Worm (Caenorhabditis elegans): ENCODE data around the gene C29E4.14.
A peak's percentile ranks its signal among the peaks of the same experiment; 100 is the strongest.

C29E4.14 gene

ce11 chrIII:7941417-7941816, 21.5 kb downstream of the C29E4.14 start, which contains the start of gene kle-2:
kle-2 (plus strand) TSS chrIII:7941717.
- TF ChIP-seq nhr-11 (tag; optimal IDR thresholded peaks at IDR 0.05) (no peak), unc-62 (GFP tag; optimal IDR thresholded peaks at IDR 0.05) (no peak), aha-1 (tag; optimal IDR thresholded peaks at IDR 0.05) (no peak), nhr-71 (tag; optimal IDR thresholded peaks at IDR 0.05) (no peak), irx-1 (tag; optimal IDR thresholded peaks at IDR 0.05) (no peak), zip-4 (GFP tag; optimal IDR thresholded peaks at IDR 0.05) (no peak), unc-30 (tag; optimal IDR thresholded peaks at IDR 0.05) (no peak), blmp-1 (tag; optimal IDR thresholded peaks at IDR 0.05) (no peak), skn-1 (tag; optimal IDR thresholded peaks at IDR 0.05) (no peak), hpl-2 (GFP tag; optimal IDR thresholded peaks at IDR 0.05) (no peak), nhr-84 (tag; optimal IDR thresholded peaks at IDR 0.05) (no peak), ceh-90 (tag; optimal IDR thresholded peaks at IDR 0.05) (no peak), lin-15B (tag; optimal IDR thresholded peaks at IDR 0.05) (no peak), elt-3 (tag; optimal IDR thresholded peaks at IDR 0.05) (no peak), ztf-4 (tag; optimal IDR thresholded peaks at IDR 0.05) (no peak)

- TF ChIP-seq ceh-8 (GFP tag; optimal IDR thresholded peaks at IDR 0.05) (no peak), sup-37 (GFP tag; optimal IDR thresholded peaks at IDR 0.05) (no peak), unc-30 (tag; optimal IDR thresholded peaks at IDR 0.05) (no peak), nhr-90 (tag; optimal IDR thresholded peaks at IDR 0.05; ENCODE audit: poor library complexity) (no peak), unc-62 (GFP tag; optimal IDR thresholded peaks at IDR 0.05) (no peak), efl-1 (optimal IDR thresholded peaks at IDR 0.05) (no peak), efl-1 (GFP tag; optimal IDR thresholded peaks at IDR 0.05 in 1 of 2) (no peak), ceh-82 (tag; optimal IDR thresholded peaks at IDR 0.05) (no peak), skn-1 (tag; optimal IDR thresholded peaks at IDR 0.05) (no peak), nhr-85 (tag) (no peak), C34B4.2 (tag; optimal IDR thresholded peaks at IDR 0.05) (no peak), vab-15 (tag; optimal IDR thresholded peaks at IDR 0.05) (no peak), fkh-10 (GFP tag; optimal IDR thresholded peaks at IDR 0.05) (no peak), alr-1 (tag; optimal IDR thresholded peaks at IDR 0.05; ENCODE audit: borderline replicate concordance) (no peak), pag-3 (tag; optimal IDR thresholded peaks at IDR 0.05; ENCODE audit: borderline replicate concordance, insufficient read depth) (no peak), ztf-4 (tag; optimal IDR thresholded peaks at IDR 0.05) (no peak)
Observed at ce11 chrIII:7946968-7947491, 27.1 kb downstream of the C29E4.14 start, which contains the start of gene gsto-1. gsto-1 (minus strand) TSS chrIII:7947018.

ce11 chrIII:7947677-7948076, 27.8 kb downstream of the C29E4.14 start:
- TF ChIP-seq fkh-8 (tag; optimal IDR thresholded peaks at IDR 0.05) (no peak), blmp-1 (tag; optimal IDR thresholded peaks at IDR 0.05) (peak; percentile 54), fkh-4 (tag; optimal IDR thresholded peaks at IDR 0.05; ENCODE audit: borderline replicate concordance) (no peak), efl-1 (optimal IDR thresholded peaks at IDR 0.05) (no peak), efl-1 (GFP tag; optimal IDR thresholded peaks at IDR 0.05 in 1 of 2) (peak in 1 of 2 experiments; percentile 56)

ce11 chrIII:7948802-7949201, 28.9 kb downstream of the C29E4.14 start, which contains the start of gene col-90:
col-90 (plus strand) TSS chrIII:7948838.
- TF ChIP-seq ama-1 (optimal IDR thresholded peaks at IDR 0.05) (peak; percentile 70), ceh-63 (GFP tag; optimal IDR thresholded peaks at IDR 0.05) (no peak), blmp-1 (tag; optimal IDR thresholded peaks at IDR 0.05) (peak; percentile 6)

- TF ChIP-seq blmp-1 (tag; optimal IDR thresholded peaks at IDR 0.05) (no peak), efl-1 (optimal IDR thresholded peaks at IDR 0.05) (no peak), efl-1 (GFP tag; optimal IDR thresholded peaks at IDR 0.05 in 1 of 2) (peak in 1 of 2 experiments; percentile 58)
Observed at ce11 chrIII:7950447-7950846, 30.5 kb downstream of the C29E4.14 start.
